Fruit fly (Drosophila melanogaster): ENCODE results near the gene CG32107.

dm6 chr3L:12884680-12885079, 23.6 kb upstream of the CG32107 start, which contains the start of gene CG14120:
- no peak for TF ChIP-seq Abd-B (GFP tag; optimal IDR thresholded peaks at IDR 0.05)
- TF ChIP-seq h (GFP tag; optimal IDR thresholded peaks at IDR 0.05), result no peak
- TF ChIP-seq Jra (GFP tag; optimal IDR thresholded peaks at IDR 0.05), result no peak
- TF ChIP-seq Dfd (GFP tag; optimal IDR thresholded peaks at IDR 0.05), result no peak
- no peak for TF ChIP-seq Hr78 (GFP tag; optimal IDR thresholded peaks at IDR 0.05)
- no peak for TF ChIP-seq psq (GFP tag; optimal IDR thresholded peaks at IDR 0.05)
- TF ChIP-seq CrebA (GFP tag; optimal IDR thresholded peaks at IDR 0.05; ENCODE audit: borderline replicate concordance), result no peak

Data from whole organism, wandering third instar larva.